Worm (Caenorhabditis elegans) whole organism, L3 larva: ENCODE data around the gene ptrg-1.

Experiments
- R02D3.7 ChIP-seq: fragments of 150-350 bp; optimal IDR thresholded peaks from 2 replicates; lab custom pipeline; 2014; ENCODE audit warnings: missing biosample characterization, missing genetic modification characterization
- ZK546.5 ChIP-seq: sonication (generic microtip); optimal IDR thresholded peaks from 2 replicates; lab custom pipeline; 2017; ENCODE audit warnings: missing biosample characterization, missing genetic modification characterization
- aly-2 ChIP-seq: fragments of 150-350 bp; optimal IDR thresholded peaks from 2 replicates; lab custom pipeline; 2014; ENCODE audit warnings: missing biosample characterization, missing genetic modification characterization
- ama-1 ChIP-seq: fragments of 150-350 bp; optimal IDR thresholded peaks from 2 replicates; lab custom pipeline; 2018
- ceh-28 ChIP-seq: fragments of 150-350 bp; optimal IDR thresholded peaks from 2 replicates; lab custom pipeline; 2014; ENCODE audit warnings: missing biosample characterization, missing genetic modification reagents, missing genetic modification characterization
- egl-27 ChIP-seq: sonication (generic microtip); optimal IDR thresholded peaks from 4 replicates; lab custom pipeline; 2017; ENCODE audit warnings: missing biosample characterization, missing genetic modification reagents, missing genetic modification characterization
- egl-5 ChIP-seq: fragments of 150-350 bp; optimal IDR thresholded peaks from 2 replicates; lab custom pipeline; 2017; ENCODE audit warnings: missing biosample characterization, missing genetic modification reagents, missing genetic modification characterization, inconsistent platforms
- elt-1 ChIP-seq: fragments of 150-350 bp; optimal IDR thresholded peaks from 2 replicates; lab custom pipeline; 2014; ENCODE audit warnings: missing biosample characterization, missing genetic modification characterization
- elt-2 ChIP-seq: sonication (generic microtip); optimal IDR thresholded peaks from 2 replicates; lab custom pipeline; 2016; ENCODE audit warnings: missing genetic modification reagents, mild to moderate bottlenecking, missing genetic modification characterization, missing compliant biosample characterization
- elt-3 ChIP-seq, 3 experiments: fragments of 150-350 bp in 1 of 3; sonication (generic microtip) in 2 of 3; optimal IDR thresholded peaks; 2 replicates in 2 of 3; 4 replicates in 1 of 3; lab custom pipeline; 2014 to 2017; ENCODE audit warnings: missing biosample characterization in 3 of 3, missing genetic modification characterization in 3 of 3
- fkh-10 ChIP-seq: sonication (generic microtip); optimal IDR thresholded peaks from 2 replicates; lab custom pipeline; 2017; ENCODE audit warnings: missing biosample characterization, missing genetic modification reagents, missing genetic modification characterization
- fkh-2 ChIP-seq: fragments of 150-350 bp; optimal IDR thresholded peaks from 2 replicates; lab custom pipeline; 2014; ENCODE audit warnings: missing biosample characterization, missing genetic modification reagents, missing genetic modification characterization
- fos-1 ChIP-seq: fragments of 150-350 bp; optimal IDR thresholded peaks from 2 replicates; lab custom pipeline; 2014; ENCODE audit warnings: missing biosample characterization, missing genetic modification characterization
- jun-1 ChIP-seq: fragments of 150-350 bp; optimal IDR thresholded peaks from 2 replicates; lab custom pipeline; 2014; ENCODE audit warnings: missing biosample characterization, missing genetic modification reagents, missing genetic modification characterization
- lin-39 ChIP-seq: fragments of 150-350 bp; optimal IDR thresholded peaks from 2 replicates; lab custom pipeline; 2018; ENCODE audit warnings: missing biosample characterization, missing genetic modification reagents, missing genetic modification characterization
- mdl-1 ChIP-seq: fragments of 150-350 bp; optimal IDR thresholded peaks from 2 replicates; lab custom pipeline; 2014; ENCODE audit warnings: missing biosample characterization, missing genetic modification characterization
- mml-1 ChIP-seq: fragments of 150-350 bp; sonication (generic microtip); optimal IDR thresholded peaks from 3 replicates; lab custom pipeline; 2014; ENCODE audit warnings: missing biosample characterization, missing genetic modification characterization
- nfya-1 ChIP-seq: sonication (generic microtip); optimal IDR thresholded peaks from 2 replicates; lab custom pipeline; 2017; ENCODE audit warnings: missing genetic modification characterization, mild to moderate bottlenecking, missing compliant biosample characterization, antibody characterized with exemption, moderate library complexity; ENCODE audit not compliant: insufficient read depth
- nhr-11 ChIP-seq: fragments of 150-350 bp; optimal IDR thresholded peaks from 2 replicates; lab custom pipeline; 2014; ENCODE audit warnings: missing biosample characterization, missing genetic modification characterization
- nhr-12 ChIP-seq: fragments of 150-350 bp; optimal IDR thresholded peaks from 2 replicates; lab custom pipeline; 2014; ENCODE audit warnings: missing biosample characterization, missing genetic modification characterization
- nhr-43 ChIP-seq: sonication (generic microtip); optimal IDR thresholded peaks from 2 replicates; lab custom pipeline; 2016; ENCODE audit warnings: mild to moderate bottlenecking, missing genetic modification characterization, missing compliant biosample characterization; ENCODE audit not compliant: poor library complexity, severe bottlenecking
- nhr-67 ChIP-seq: fragments of 150-350 bp; optimal IDR thresholded peaks from 2 replicates; lab custom pipeline; 2014; ENCODE audit warnings: missing biosample characterization, missing genetic modification characterization
- nhr-77 ChIP-seq: fragments of 150-350 bp; optimal IDR thresholded peaks from 2 replicates; lab custom pipeline; 2014; ENCODE audit warnings: missing biosample characterization, missing genetic modification characterization
- pha-4 ChIP-seq: fragments of 150-350 bp; optimal IDR thresholded peaks from 2 replicates; lab custom pipeline; 2014; ENCODE audit warnings: missing biosample characterization, missing genetic modification reagents, missing genetic modification characterization
- pqm-1 ChIP-seq: fragments of 150-350 bp; optimal IDR thresholded peaks from 2 replicates; lab custom pipeline; 2017; ENCODE audit warnings: missing biosample characterization, missing genetic modification characterization, inconsistent platforms
- skn-1 ChIP-seq: fragments of 150-350 bp; optimal IDR thresholded peaks from 2 replicates; lab custom pipeline; 2014; ENCODE audit warnings: missing biosample characterization, missing genetic modification characterization
- snpc-4 ChIP-seq: fragments of 150-350 bp; optimal IDR thresholded peaks from 2 replicates; lab custom pipeline; 2014; ENCODE audit warnings: missing biosample characterization, missing genetic modification characterization
- tbx-2 ChIP-seq: sonication (generic microtip); optimal IDR thresholded peaks from 2 replicates; lab custom pipeline; 2016; ENCODE audit warnings: mild to moderate bottlenecking, missing genetic modification characterization, missing compliant biosample characterization
- unc-62 ChIP-seq: fragments of 150-350 bp; sonication (generic microtip); optimal IDR thresholded peaks from 4 replicates; lab custom pipeline; 2014; ENCODE audit warnings: missing biosample characterization, missing genetic modification reagents, missing genetic modification characterization
- ztf-4 ChIP-seq: fragments of 150-350 bp; optimal IDR thresholded peaks from 2 replicates; lab custom pipeline; 2014; ENCODE audit warnings: missing biosample characterization, missing genetic modification characterization

ptrg-1 gene

ce11 chrIV:10151439-10151997 is 42.7 kb downstream of the ptrg-1 start, which contains the start of gene copg-1 (continued):
- TF ChIP-seq snpc-4 (tag; lab: Kevin White, UChicago) (peak; percentile 51), egl-5 (tag; lab: Kevin White, UChicago) (no peak), tbx-2 (no peak), ztf-4 (tag; lab: Kevin White, UChicago) (no peak)

DNA sequence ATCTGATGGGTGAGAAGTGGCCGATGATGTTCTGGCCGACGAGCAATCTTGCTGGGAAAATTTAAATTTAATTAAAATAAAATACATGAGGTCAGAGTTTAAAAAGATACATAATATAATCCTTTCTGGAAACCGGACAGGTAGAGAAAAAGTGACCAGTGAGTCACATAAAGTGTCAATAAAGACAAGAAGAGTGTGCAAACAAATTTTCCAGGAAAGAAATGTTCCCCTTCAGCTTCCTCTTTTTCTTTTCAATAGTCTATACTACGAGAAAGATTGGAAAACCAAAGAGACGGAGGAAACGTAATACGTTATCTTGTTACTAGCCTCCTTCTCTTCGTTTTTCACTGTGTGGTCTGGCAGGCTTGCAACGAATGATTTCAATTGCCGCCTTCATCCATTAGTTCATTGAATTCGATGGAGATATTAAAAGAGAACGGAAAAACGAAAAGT is 43.7 kb downstream of the ptrg-1 start, which contains the start of gene tsp-12:
Gene tsp-12, minus strand, starts transcription at position 51 of the 453 bp plus-strand sequence.
- TF ChIP-seq aly-2 (no peak), pha-4 (tag; lab: Kevin White, UChicago) (peak; percentile 63), snpc-4 (tag; lab: Kevin White, UChicago) (peak; percentile 50)
- TF ChIP-seq, all 47 proteins: peak for 2

- TF ChIP-seq elt-2 (tag; lab: Kevin White, UChicago) = no peak
- no peak for TF ChIP-seq ama-1
- no peak for TF ChIP-seq jun-1 (tag; lab: Kevin White, UChicago)
- TF ChIP-seq nhr-11 (tag; lab: Kevin White, UChicago) = no peak
- no peak for TF ChIP-seq aly-2
- no peak for TF ChIP-seq snpc-4 (tag; lab: Kevin White, UChicago)
- TF ChIP-seq lin-39 (tag; lab: Kevin White, UChicago) = no peak
- TF ChIP-seq fkh-2 (tag; lab: Kevin White, UChicago) = no peak
Observed at ce11 chrIV:10148938-10149337, 45.3 kb downstream of the ptrg-1 start, which contains the start of gene pigs-1. pigs-1 (minus strand) TSS chrIV:10149038.

DNA sequence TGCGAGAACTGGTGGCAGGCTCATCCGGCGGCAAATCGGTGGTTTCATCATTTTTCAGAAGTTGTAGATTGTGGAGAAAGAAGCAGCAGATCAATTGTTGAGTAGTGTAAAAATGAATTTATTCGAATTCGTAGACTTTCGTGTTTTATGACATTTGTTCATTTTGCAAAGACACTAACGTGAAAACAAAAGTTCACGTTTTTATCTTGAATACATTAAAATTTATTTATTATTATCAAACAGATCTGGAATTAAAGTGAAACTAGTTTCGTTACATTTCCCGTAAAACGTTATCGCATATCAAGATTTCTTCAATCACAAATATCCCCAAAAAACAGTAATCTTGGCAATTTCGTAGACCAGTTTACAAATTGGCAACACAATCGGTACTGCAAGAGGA is 47.4 kb downstream of the ptrg-1 start, which contains the start of gene T14G10.8:
Gene T14G10.8, minus strand, starts transcription at position 101 of the 400 bp plus-strand sequence.
- TF ChIP-seq mml-1 (tag; lab: Kevin White, UChicago) (no peak), lin-39 (tag; lab: Kevin White, UChicago) (no peak), elt-2 (tag; lab: Kevin White, UChicago) (no peak), pqm-1 (tag; lab: Kevin White, UChicago) (no peak), egl-5 (tag; lab: Kevin White, UChicago) (no peak), ceh-28 (tag; lab: Kevin White, UChicago) (no peak), nhr-12 (tag; lab: Kevin White, UChicago) (no peak), ama-1 (no peak), nhr-43 (tag; lab: Kevin White, UChicago) (no peak), fkh-10 (GFP tag; lab: Kevin White, UChicago) (no peak), elt-3 (tag; optimal IDR thresholded peaks at IDR 0.05; lab: Kevin White, UChicago) (no peak), unc-62 (no peak)

DNA sequence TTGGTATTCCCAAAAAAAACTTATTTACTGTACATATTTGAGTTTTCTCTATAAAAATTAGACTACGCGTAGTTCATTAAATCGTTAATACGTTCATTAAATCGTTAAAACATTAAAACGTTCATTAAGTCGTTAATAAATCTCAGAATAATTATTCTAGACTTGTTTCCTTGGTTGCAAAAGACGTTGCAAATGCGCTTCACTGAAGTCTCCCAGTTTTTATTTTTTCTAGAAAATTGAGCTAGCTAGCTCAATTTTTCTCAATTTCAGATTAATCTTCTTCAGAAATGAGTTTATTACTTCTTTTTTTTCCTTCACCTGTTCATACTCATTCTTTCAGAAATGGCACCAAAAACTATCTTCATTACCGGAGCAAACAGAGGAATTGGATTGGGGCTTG is 49.3 kb downstream of the ptrg-1 start:
- no peak for TF ChIP-seq nhr-77 (tag; lab: Kevin White, UChicago)
- no peak for TF ChIP-seq R02D3.7 (tag; lab: Kevin White, UChicago)
- no peak for TF ChIP-seq elt-1 (tag; lab: Kevin White, UChicago)
- TF ChIP-seq nhr-12 (tag; lab: Kevin White, UChicago) = no peak
- no peak for TF ChIP-seq jun-1 (tag; lab: Kevin White, UChicago)
- TF ChIP-seq fkh-2 (tag; lab: Kevin White, UChicago) = no peak
- no peak for TF ChIP-seq fkh-10 (GFP tag; lab: Kevin White, UChicago)
- no peak for TF ChIP-seq ztf-4 (tag; lab: Kevin White, UChicago)
- no peak for TF ChIP-seq nhr-67 (tag; lab: Kevin White, UChicago)
- no peak for TF ChIP-seq mdl-1 (tag; lab: Kevin White, UChicago)
- no peak for TF ChIP-seq skn-1 (tag; lab: Kevin White, UChicago)
- no peak for TF ChIP-seq nfya-1 (tag; lab: Kevin White, UChicago)
- TF ChIP-seq ZK546.5 (tag; lab: Kevin White, UChicago) = no peak
- TF ChIP-seq aly-2 = no peak
- no peak for TF ChIP-seq ama-1
- no peak for TF ChIP-seq snpc-4 (tag; lab: Kevin White, UChicago)
- TF ChIP-seq elt-2 (tag; lab: Kevin White, UChicago) = no peak
- TF ChIP-seq fos-1 = no peak
- TF ChIP-seq egl-27 (tag; lab: Kevin White, UChicago) = no peak
